Worm (Caenorhabditis elegans) whole organism, L2 larva: ENCODE data around the gene tmem-24.
A peak's percentile ranks its signal among the peaks of the same experiment; 100 is the strongest.

Experiments used
- F13H6.1 ChIP-seq: sonication (generic microtip); optimal IDR thresholded peaks from 2 replicates; lab custom pipeline; 2016; ENCODE audit warnings: missing genetic modification characterization, missing compliant biosample characterization
- R02D3.7 ChIP-seq: fragments of 150-350 bp; optimal IDR thresholded peaks from 2 replicates; lab custom pipeline; 2014; ENCODE audit warnings: missing biosample characterization, missing genetic modification characterization
- Y55F3AM.14 ChIP-seq: fragments of 200-800 bp; sonication (Bioruptor generic); optimal IDR thresholded peaks from 2 replicates; lab custom pipeline; 2018; ENCODE audit warnings: mild to moderate bottlenecking, missing genetic modification characterization, missing compliant biosample characterization
- ZK546.5 ChIP-seq: sonication (generic microtip); optimal IDR thresholded peaks from 2 replicates; lab custom pipeline; 2017; ENCODE audit warnings: missing biosample characterization, missing genetic modification characterization
- aly-2 ChIP-seq: fragments of 150-350 bp; optimal IDR thresholded peaks from 2 replicates; lab custom pipeline; 2014; ENCODE audit warnings: missing biosample characterization, missing genetic modification characterization
- ama-1 ChIP-seq: fragments of 150-350 bp; optimal IDR thresholded peaks from 2 replicates; lab custom pipeline; 2018; ENCODE audit warnings: inconsistent platforms
- blmp-1 ChIP-seq: sonication (generic microtip); optimal IDR thresholded peaks from 2 replicates; lab custom pipeline; 2017; ENCODE audit warnings: missing genetic modification characterization, mild to moderate bottlenecking, missing compliant biosample characterization, antibody characterized with exemption, moderate library complexity; ENCODE audit not compliant: insufficient read depth
- ceh-82 ChIP-seq: fragments of 150-350 bp; optimal IDR thresholded peaks from 2 replicates; lab custom pipeline; 2014; ENCODE audit warnings: missing biosample characterization, missing genetic modification characterization
- crh-2 ChIP-seq: sonication (generic microtip); optimal IDR thresholded peaks from 2 replicates; lab custom pipeline; 2017; ENCODE audit warnings: missing biosample characterization, missing genetic modification characterization
- dmd-4 ChIP-seq: sonication (generic microtip); optimal IDR thresholded peaks from 2 replicates; lab custom pipeline; 2017; ENCODE audit warnings: missing biosample characterization, missing genetic modification characterization
- elt-1 ChIP-seq: fragments of 150-350 bp; optimal IDR thresholded peaks from 2 replicates; lab custom pipeline; 2014; ENCODE audit warnings: missing biosample characterization, missing genetic modification characterization
- gmeb-1 ChIP-seq: fragments of 150-350 bp; optimal IDR thresholded peaks from 2 replicates; lab custom pipeline; 2014; ENCODE audit warnings: missing biosample characterization, missing genetic modification characterization
- lin-11 ChIP-seq: fragments of 150-350 bp; sonication (generic microtip); optimal IDR thresholded peaks from 2 replicates; lab custom pipeline; 2014; ENCODE audit warnings: missing biosample characterization, missing genetic modification characterization, inconsistent platforms, mixed read lengths
- lin-13 ChIP-seq: fragments of 150-350 bp; optimal IDR thresholded peaks from 2 replicates; lab custom pipeline; 2014; ENCODE audit warnings: missing biosample characterization, missing genetic modification reagents, missing genetic modification characterization
- lsy-2 ChIP-seq, 2 experiments: fragments of 150-350 bp in 1 of 2; sonication (generic microtip) in 1 of 2; optimal IDR thresholded peaks; 2 replicates each; lab custom pipeline; 2014 to 2017; ENCODE audit warnings: missing biosample characterization in 2 of 2, missing genetic modification characterization in 2 of 2
- mab-5 ChIP-seq: fragments of 150-350 bp; optimal IDR thresholded peaks from 2 replicates; lab custom pipeline; 2014; ENCODE audit warnings: missing biosample characterization, missing genetic modification characterization
- mbf-1 ChIP-seq: sonication (generic microtip); optimal IDR thresholded peaks from 2 replicates; lab custom pipeline; 2017; ENCODE audit warnings: missing biosample characterization, missing genetic modification characterization
- mdl-1 ChIP-seq, 2 experiments: fragments of 150-350 bp in 1 of 2; sonication (generic microtip) in 1 of 2; optimal IDR thresholded peaks; 2 replicates each; lab custom pipeline; 2017; ENCODE audit warnings: missing biosample characterization in 2 of 2, missing genetic modification characterization in 2 of 2
- nhr-10 ChIP-seq: sonication (generic microtip); optimal IDR thresholded peaks from 2 replicates; lab custom pipeline; 2017; ENCODE audit warnings: missing biosample characterization, missing genetic modification characterization
- nhr-12 ChIP-seq: fragments of 150-350 bp; optimal IDR thresholded peaks from 2 replicates; lab custom pipeline; 2014; ENCODE audit warnings: missing biosample characterization, missing genetic modification characterization
- nhr-129 ChIP-seq: fragments of 150-350 bp; optimal IDR thresholded peaks from 2 replicates; lab custom pipeline; 2014; ENCODE audit warnings: missing biosample characterization, missing genetic modification characterization
- nhr-237 ChIP-seq: fragments of 150-350 bp; optimal IDR thresholded peaks from 2 replicates; lab custom pipeline; 2014; ENCODE audit warnings: missing biosample characterization, missing genetic modification characterization
- nhr-25 ChIP-seq: fragments of 150-350 bp; sonication (generic microtip); optimal IDR thresholded peaks from 3 replicates; lab custom pipeline; 2014; ENCODE audit warnings: missing biosample characterization, missing genetic modification characterization
- nhr-6 ChIP-seq: fragments of 150-350 bp; optimal IDR thresholded peaks from 2 replicates; lab custom pipeline; 2014; ENCODE audit warnings: missing biosample characterization, missing genetic modification characterization
- nhr-77 ChIP-seq: fragments of 150-350 bp; optimal IDR thresholded peaks from 2 replicates; lab custom pipeline; 2014; ENCODE audit warnings: missing biosample characterization, missing genetic modification characterization
- peb-1 ChIP-seq: fragments of 150-350 bp; optimal IDR thresholded peaks from 2 replicates; lab custom pipeline; 2014; ENCODE audit warnings: missing biosample characterization, missing genetic modification characterization
- sem-4 ChIP-seq: fragments of 150-350 bp; optimal IDR thresholded peaks from 2 replicates; lab custom pipeline; 2014; ENCODE audit warnings: missing biosample characterization, missing genetic modification reagents, missing genetic modification characterization
- sma-3 ChIP-seq: sonication (generic microtip); optimal IDR thresholded peaks from 2 replicates; lab custom pipeline; 2016; ENCODE audit warnings: missing genetic modification reagents, missing genetic modification characterization, missing compliant biosample characterization
- sma-9 ChIP-seq, 2 experiments: fragments of 150-350 bp in 1 of 2; sonication (generic microtip) in 1 of 2; optimal IDR thresholded peaks; 2 replicates each; lab custom pipeline; 2014 to 2016; ENCODE audit warnings: missing genetic modification characterization in 2 of 2, mild to moderate bottlenecking in 1 of 2, missing biosample characterization in 1 of 2, missing compliant biosample characterization in 1 of 2, missing genetic modification reagents in 1 of 2, moderate library complexity in 1 of 2
- unc-39 ChIP-seq: fragments of 150-350 bp; optimal IDR thresholded peaks from 2 replicates; lab custom pipeline; 2014; ENCODE audit warnings: missing biosample characterization, missing genetic modification characterization
- unc-55 ChIP-seq: fragments of 150-350 bp; sonication (generic microtip); optimal IDR thresholded peaks from 3 replicates; lab custom pipeline; 2014; ENCODE audit warnings: missing biosample characterization, missing genetic modification reagents, missing genetic modification characterization
- unc-62 ChIP-seq: fragments of 150-350 bp; optimal IDR thresholded peaks from 2 replicates; lab custom pipeline; 2014; ENCODE audit warnings: missing biosample characterization, missing genetic modification reagents, missing genetic modification characterization
- ztf-1 ChIP-seq: fragments of 200-800 bp; sonication (Bioruptor generic); conservative IDR thresholded peaks from 2 replicates; pipeline ENCODE4 v1.3.6; 2022; ENCODE audit warnings: missing genetic modification characterization, missing compliant biosample characterization
- ztf-4 ChIP-seq: fragments of 150-350 bp; optimal IDR thresholded peaks from 2 replicates; lab custom pipeline; 2014; ENCODE audit warnings: missing biosample characterization, missing genetic modification characterization

tmem-24 gene

DNA sequence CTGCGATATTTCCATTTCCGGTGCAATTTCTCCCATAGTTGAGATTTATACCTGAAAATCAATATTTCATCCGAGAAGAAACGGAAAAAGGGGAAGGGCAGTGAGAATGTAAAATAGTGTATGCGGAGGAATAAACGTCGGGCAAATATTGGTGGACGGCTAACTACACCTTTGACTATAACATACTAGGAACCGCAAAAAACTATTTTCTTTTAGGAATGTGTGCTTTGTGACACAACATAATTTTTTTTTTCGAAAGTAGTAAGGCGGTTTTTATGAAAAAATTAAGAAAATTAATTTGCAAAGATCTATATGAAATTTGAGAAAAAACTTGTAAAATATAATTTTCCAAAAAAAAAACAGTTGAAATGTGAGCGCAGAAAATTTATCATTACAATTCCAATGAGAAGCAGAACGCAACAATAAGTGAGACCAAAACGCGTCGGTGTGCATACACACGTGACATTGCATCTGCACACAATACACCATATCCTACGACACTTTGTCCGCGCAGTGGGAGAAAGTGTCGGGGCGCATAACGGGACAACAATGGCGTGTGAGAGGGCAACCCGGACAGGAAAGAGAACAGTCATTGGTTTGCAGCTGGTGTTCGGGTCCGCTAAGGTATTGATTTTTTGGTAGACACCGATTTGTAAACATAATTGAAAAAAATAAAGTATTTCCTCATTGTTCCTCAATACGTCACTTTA, 5.6 kb upstream of the tmem-24 start, which contains the start of the genes sax-1 and R11G1.2 (continued):
- TF ChIP-seq unc-39 (tag; lab: Kevin White, UChicago) (no peak), nhr-77 (tag; lab: Kevin White, UChicago) (no peak), nhr-25 (tag; lab: Kevin White, UChicago) (peak; percentile 57), sem-4 (no peak), sma-3 (peak; percentile 30), lin-11 (tag; lab: Kevin White, UChicago) (peak; percentile 39)

DNA sequence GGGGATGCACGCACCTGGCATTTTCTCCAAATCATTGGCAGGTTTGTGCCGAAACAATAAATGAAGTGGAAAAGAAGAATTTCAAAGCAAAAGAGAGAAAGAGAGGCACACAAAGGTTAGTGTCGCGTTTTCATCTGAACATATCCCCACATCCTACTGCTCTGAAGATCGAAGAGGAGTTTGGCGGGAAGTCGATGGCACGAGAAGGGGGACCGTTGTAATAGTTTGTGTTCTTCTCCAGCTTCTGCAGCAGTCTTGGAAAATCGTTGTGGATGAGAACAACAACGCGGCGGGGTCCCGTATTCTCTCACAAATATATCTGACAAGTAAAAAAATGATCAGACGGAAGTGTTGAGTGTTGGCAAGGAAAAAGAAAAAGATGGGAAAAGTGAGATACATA, 1.2 kb upstream of the tmem-24 start:
- TF ChIP-seq blmp-1 (tag; lab: Kevin White, UChicago): no peak
- no peak for TF ChIP-seq lsy-2 (tag; optimal IDR thresholded peaks at IDR 0.05; lab: Kevin White, UChicago)
- TF ChIP-seq peb-1 (tag; lab: Kevin White, UChicago): no peak
- TF ChIP-seq nhr-129 (tag; lab: Kevin White, UChicago): peak; percentile 24
- TF ChIP-seq F13H6.1 (tag; lab: Kevin White, UChicago): peak; percentile 34

DNA sequence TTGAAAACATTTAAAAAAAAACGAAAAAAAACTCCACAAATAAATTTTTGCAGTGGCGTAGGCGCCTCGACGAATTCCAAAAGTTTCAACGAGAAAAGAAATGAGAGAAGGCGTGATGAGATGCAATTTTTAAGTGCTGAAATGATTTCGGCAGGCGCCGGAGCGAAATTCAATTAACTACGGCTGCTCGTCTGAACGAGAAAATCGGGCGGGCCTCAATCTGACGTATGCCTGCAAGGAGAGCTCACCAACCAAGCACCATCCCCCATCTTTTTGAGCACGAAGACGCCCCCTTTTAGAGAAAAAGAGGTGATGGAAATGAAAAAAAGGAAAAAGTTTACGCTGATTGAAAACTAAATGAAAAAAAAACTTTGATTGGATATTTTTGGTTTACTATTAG, 9.9 kb downstream of the tmem-24 start:
- TF ChIP-seq unc-55 (no peak), nhr-237 (tag; lab: Kevin White, UChicago) (no peak), dmd-4 (no peak), Y55F3AM.14 (GFP tag; lab: Kevin White, UChicago) (no peak), mab-5 (no peak), elt-1 (tag; lab: Kevin White, UChicago) (no peak), crh-2 (tag; lab: Kevin White, UChicago) (no peak), unc-39 (tag; lab: Kevin White, UChicago) (no peak), ZK546.5 (tag; lab: Kevin White, UChicago) (no peak), nhr-6 (tag; lab: Kevin White, UChicago) (no peak)

DNA sequence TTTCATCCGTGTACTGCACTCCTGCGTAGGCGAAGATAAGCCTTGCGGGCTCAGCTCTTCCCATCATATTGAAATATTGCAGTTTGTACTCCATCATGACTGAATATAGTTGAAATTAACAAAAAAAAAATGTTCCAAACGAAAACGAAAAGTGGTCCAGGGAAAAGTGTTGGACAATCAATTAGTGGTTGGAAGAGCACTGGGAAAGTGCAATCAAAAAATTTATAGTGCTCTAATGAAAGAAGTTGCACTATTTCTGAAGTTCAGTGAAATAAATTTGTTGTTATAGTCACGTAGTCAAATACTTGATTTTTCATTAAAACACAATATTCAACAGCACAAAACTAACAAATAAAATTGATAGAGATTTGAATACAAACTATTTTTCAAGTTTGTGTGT, 11.0 kb downstream of the tmem-24 start, which contains the start of gene gst-11:
gst-11 (minus strand) TSS at position 101 of the 400 bp plus-strand sequence.
- TF ChIP-seq dmd-4: no peak
- no peak for TF ChIP-seq sma-3
- TF ChIP-seq nhr-12: no peak
- no peak for TF ChIP-seq ztf-1 (GFP tag; lab: Robert Waterston, UW)
- TF ChIP-seq mbf-1 (tag; lab: Kevin White, UChicago): no peak
- TF ChIP-seq F13H6.1 (tag; lab: Kevin White, UChicago): no peak
- no peak for TF ChIP-seq nhr-10
- no peak for TF ChIP-seq ceh-82
- TF ChIP-seq R02D3.7 (tag; lab: Kevin White, UChicago): no peak

DNA sequence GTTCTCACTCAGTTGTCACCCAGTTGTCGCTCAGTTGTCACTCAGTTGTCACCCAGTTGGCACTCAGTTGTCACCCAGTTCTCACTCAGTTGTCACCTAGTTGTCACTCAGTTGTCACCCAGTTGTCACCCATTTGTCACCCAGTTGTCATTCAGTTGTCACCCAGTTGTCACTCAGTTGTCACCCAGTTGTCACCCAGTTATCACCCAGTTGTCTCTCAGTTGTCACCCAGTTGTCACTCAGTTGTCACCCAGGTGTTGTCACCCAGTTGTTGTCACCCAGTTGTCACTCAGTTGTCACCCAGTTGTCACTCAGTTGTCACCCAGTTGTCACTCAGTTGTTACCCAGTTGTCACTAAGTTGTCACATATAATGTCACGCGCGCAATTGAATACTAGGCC, 13.1 kb downstream of the tmem-24 start:
- TF ChIP-seq crh-2 (tag; lab: Kevin White, UChicago) (no peak), nhr-237 (tag; lab: Kevin White, UChicago) (no peak), unc-62 (no peak), ama-1 (lab: Kevin White, UChicago) (no peak)

DNA sequence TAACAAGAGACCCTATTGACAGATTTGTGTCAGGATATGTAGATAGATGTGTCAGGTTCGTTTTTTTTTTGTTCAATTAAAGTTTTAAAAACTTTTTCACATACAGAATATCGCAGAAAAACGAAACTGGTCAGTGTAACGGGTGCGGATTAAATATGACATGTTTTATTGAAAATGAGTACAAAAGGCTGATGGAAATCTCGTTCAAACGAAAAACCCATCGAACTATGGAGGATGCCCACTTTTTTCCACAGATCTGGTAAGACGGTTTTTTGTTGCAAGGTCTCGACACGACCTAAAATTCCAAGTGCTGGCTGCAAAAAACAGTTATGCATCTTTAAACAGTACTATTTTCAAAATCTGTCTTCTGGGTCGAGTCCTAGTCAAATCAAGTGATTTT, 14.6 kb downstream of the tmem-24 start:
- TF ChIP-seq sma-9 (GFP tag; optimal IDR thresholded peaks at IDR 0.05; lab: Kevin White, UChicago) (no peak), sma-9 (tag; optimal IDR thresholded peaks at IDR 0.05; lab: Kevin White, UChicago) (no peak), mdl-1 (tag; optimal IDR thresholded peaks at IDR 0.05; lab: Kevin White, UChicago) (no peak), gmeb-1 (tag; lab: Kevin White, UChicago) (no peak), nhr-12 (no peak), aly-2 (no peak), ztf-4 (tag; lab: Kevin White, UChicago) (no peak), Y55F3AM.14 (GFP tag; lab: Kevin White, UChicago) (no peak), lin-13 (GFP tag; lab: Kevin White, UChicago) (no peak)
